Fruit fly (Drosophila melanogaster) whole organism, adult: Measurements from ENCODE around the gene CG6094.
A peak's percentile ranks its signal among the peaks of the same experiment; 100 is the strongest.

ENCODE experiments used
- CG11617 ChIP-seq: fragments of 200-800 bp; sonication (Bioruptor generic); optimal IDR thresholded peaks from 2 replicates; lab custom pipeline; 2017; ENCODE audit warnings: mild to moderate bottlenecking, missing biosample characterization, missing genetic modification reagents, missing genetic modification characterization
- CG12768 ChIP-seq: fragments of 200-800 bp; sonication (Bioruptor generic); optimal IDR thresholded peaks from 2 replicates; lab custom pipeline; 2017; ENCODE audit warnings: missing biosample characterization, missing genetic modification characterization, mild to moderate bottlenecking, moderate library complexity, missing genetic modification reagents
- CG14711 ChIP-seq: fragments of 200-800 bp; sonication (Bioruptor generic); optimal IDR thresholded peaks from 2 replicates; lab custom pipeline; 2018; ENCODE audit warnings: missing biosample characterization, mild to moderate bottlenecking, missing genetic modification characterization, moderate library complexity
- CG1620 ChIP-seq: fragments of 200-800 bp; sonication (Bioruptor generic); optimal IDR thresholded peaks from 2 replicates; lab custom pipeline; 2016; ENCODE audit warnings: missing biosample characterization, missing genetic modification characterization
- CG33017 ChIP-seq: fragments of 200-800 bp; sonication (Bioruptor generic); optimal IDR thresholded peaks from 2 replicates; lab custom pipeline; 2018; ENCODE audit warnings: missing biosample characterization, mild to moderate bottlenecking, missing genetic modification characterization, moderate library complexity
- CG5204 ChIP-seq: fragments of 200-800 bp; sonication (Bioruptor generic); optimal IDR thresholded peaks from 2 replicates; lab custom pipeline; 2016; ENCODE audit warnings: missing biosample characterization, missing genetic modification characterization
- CG7045 ChIP-seq: fragments of 200-800 bp; sonication (Bioruptor generic); optimal IDR thresholded peaks from 2 replicates; lab custom pipeline; 2017; ENCODE audit warnings: missing biosample characterization, mild to moderate bottlenecking, missing genetic modification characterization
- CG7101 ChIP-seq: fragments of 200-800 bp; sonication (Bioruptor generic); optimal IDR thresholded peaks from 2 replicates; lab custom pipeline; 2018; ENCODE audit warnings: missing biosample characterization, mild to moderate bottlenecking, missing genetic modification characterization, moderate library complexity
- Clk ChIP-seq: fragments of 200-800 bp; sonication (Bioruptor generic); optimal IDR thresholded peaks from 2 replicates; lab custom pipeline; 2017; ENCODE audit warnings: missing biosample characterization, missing genetic modification characterization
- Crg-1 ChIP-seq: fragments of 200-800 bp; sonication (Bioruptor generic); optimal IDR thresholded peaks from 2 replicates; lab custom pipeline; 2016; ENCODE audit warnings: missing biosample characterization, missing genetic modification characterization
- Hr96 ChIP-seq: fragments of 200-800 bp; sonication (Bioruptor generic); optimal IDR thresholded peaks from 2 replicates; lab custom pipeline; 2016; ENCODE audit warnings: missing biosample characterization, missing genetic modification characterization
- Mnt ChIP-seq: fragments of 200-800 bp; sonication (Bioruptor generic); optimal IDR thresholded peaks from 2 replicates; lab custom pipeline; 2016; ENCODE audit warnings: missing biosample characterization, mild to moderate bottlenecking, missing genetic modification characterization
- bab1 ChIP-seq: fragments of 200-800 bp; sonication (Bioruptor generic); optimal IDR thresholded peaks from 3 replicates; lab custom pipeline; 2019; ENCODE audit warnings: missing biosample characterization, mild to moderate bottlenecking, missing genetic modification characterization, moderate library complexity
- cic ChIP-seq: fragments of 200-800 bp; sonication (Bioruptor generic); optimal IDR thresholded peaks from 2 replicates; lab custom pipeline; 2017; ENCODE audit warnings: missing biosample characterization, mild to moderate bottlenecking, missing genetic modification characterization, moderate library complexity
- cnc ChIP-seq, 2 experiments: fragments of >200 bp; optimal IDR thresholded peaks; 2 replicates each; lab custom pipeline; 2017
- kay ChIP-seq: fragments of 200-800 bp; sonication (Bioruptor generic); peaks from one replicate; lab custom pipeline; 2016; ENCODE audit warnings: missing biosample characterization, missing genetic modification characterization, borderline replicate concordance
- ovo ChIP-seq: fragments of 200-800 bp; sonication (Bioruptor generic); optimal IDR thresholded peaks from 2 replicates; lab custom pipeline; 2016; ENCODE audit warnings: missing biosample characterization, missing genetic modification characterization
- pad ChIP-seq: fragments of 200-800 bp; sonication (Bioruptor generic); optimal IDR thresholded peaks from 3 replicates; lab custom pipeline; 2017; ENCODE audit warnings: missing biosample characterization, missing genetic modification characterization, mild to moderate bottlenecking, moderate library complexity, missing genetic modification reagents
- tj ChIP-seq: fragments of 200-800 bp; sonication (Bioruptor generic); optimal IDR thresholded peaks from 3 replicates; lab custom pipeline; 2017; ENCODE audit warnings: missing biosample characterization, mild to moderate bottlenecking, missing genetic modification characterization, moderate library complexity
- toe ChIP-seq: fragments of 200-800 bp; sonication (Bioruptor generic); optimal IDR thresholded peaks from 2 replicates; lab custom pipeline; 2016; ENCODE audit warnings: missing biosample characterization, missing genetic modification characterization

CG6094 gene

DNA sequence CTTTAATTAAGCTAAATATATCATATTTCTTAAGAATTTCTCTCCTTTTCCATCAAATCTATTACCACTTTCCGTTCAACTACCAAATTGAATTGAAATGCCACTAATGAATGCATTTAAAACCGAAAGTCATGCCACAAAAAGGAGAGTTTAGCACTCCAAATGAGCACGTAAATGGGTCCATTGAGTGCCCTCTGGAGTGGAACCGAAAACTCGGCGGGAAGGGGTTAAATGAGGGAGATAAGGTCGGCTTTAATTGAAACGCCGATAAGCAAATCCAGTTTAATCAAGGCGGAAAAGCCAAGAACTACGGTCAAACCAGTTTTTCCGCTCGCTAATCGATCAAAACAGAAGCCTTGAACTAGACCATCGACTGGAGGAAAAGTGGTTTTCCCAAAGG is 1.5 kb upstream of the CG6094 start:
- TF ChIP-seq Clk (GFP tag; lab: Kevin White, UChicago) = no peak
- TF ChIP-seq CG1620 (GFP tag; lab: Kevin White, UChicago) = no peak
- TF ChIP-seq Mnt (GFP tag; lab: Kevin White, UChicago) = no peak

DNA sequence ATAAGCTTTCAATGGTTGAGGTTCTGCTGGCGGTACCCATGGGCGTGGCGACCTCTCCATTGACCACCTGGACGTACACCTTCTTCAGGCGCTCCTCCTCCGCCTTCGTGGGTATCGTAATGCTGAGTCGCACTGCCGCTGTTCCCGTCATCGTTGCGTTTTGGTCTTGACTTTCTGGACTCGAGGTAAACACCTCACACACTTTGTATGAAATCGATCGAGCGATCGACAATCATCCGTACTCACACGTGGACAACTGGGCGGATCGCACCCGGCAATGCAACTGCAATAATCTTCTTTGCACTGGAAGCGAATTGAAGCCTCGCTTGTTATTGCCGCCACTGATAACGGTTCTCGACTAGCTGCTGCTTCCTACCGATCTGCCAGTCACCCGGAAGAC is 3.2 kb downstream of the CG6094 start, which contains the start of gene CG7384:
Gene CG7384 (minus strand): TSS at position 366 of the 400 bp plus-strand sequence.
- TF ChIP-seq pad (no peak), kay (GFP tag; lab: Kevin White, UChicago) (no peak), tj (GFP tag; lab: Kevin White, UChicago) (no peak), CG33017 (no peak), CG12768 (GFP tag; lab: Kevin White, UChicago) (no peak), CG14711 (tag; lab: Kevin White, UChicago) (no peak), Mnt (GFP tag; lab: Kevin White, UChicago) (peak; percentile 85), CG7101 (tag; lab: Kevin White, UChicago) (no peak), CG1620 (GFP tag; lab: Kevin White, UChicago) (no peak), ovo (GFP tag; lab: Kevin White, UChicago) (peak; percentile 38), CG5204 (GFP tag; lab: Kevin White, UChicago) (no peak), Crg-1 (GFP tag; lab: Kevin White, UChicago) (no peak), CG11617 (GFP tag; lab: Kevin White, UChicago) (no peak), cic (GFP tag; lab: Kevin White, UChicago) (no peak)

DNA sequence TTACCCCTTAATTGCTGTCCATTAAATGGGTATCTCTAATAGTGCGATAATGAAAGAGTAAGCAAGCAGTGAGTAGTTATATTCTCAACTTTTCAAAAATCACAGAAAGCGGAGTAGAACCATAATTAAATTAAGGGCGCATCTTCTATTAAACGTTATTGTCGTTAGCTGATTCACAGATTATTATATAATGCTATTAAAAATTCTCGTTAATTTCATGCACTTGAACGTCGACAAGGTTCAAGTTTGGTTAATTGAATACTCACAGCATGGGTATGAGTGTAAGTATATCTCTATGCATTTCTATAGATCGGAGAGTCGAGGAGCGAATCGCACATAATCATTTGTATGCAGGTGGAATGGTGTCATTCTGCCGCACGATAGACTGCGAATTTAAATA is 4.0 kb downstream of the CG6094 start:
- TF ChIP-seq kay (GFP tag; lab: Kevin White, UChicago) (peak; percentile 88), CG14711 (tag; lab: Kevin White, UChicago) (no peak)

DNA sequence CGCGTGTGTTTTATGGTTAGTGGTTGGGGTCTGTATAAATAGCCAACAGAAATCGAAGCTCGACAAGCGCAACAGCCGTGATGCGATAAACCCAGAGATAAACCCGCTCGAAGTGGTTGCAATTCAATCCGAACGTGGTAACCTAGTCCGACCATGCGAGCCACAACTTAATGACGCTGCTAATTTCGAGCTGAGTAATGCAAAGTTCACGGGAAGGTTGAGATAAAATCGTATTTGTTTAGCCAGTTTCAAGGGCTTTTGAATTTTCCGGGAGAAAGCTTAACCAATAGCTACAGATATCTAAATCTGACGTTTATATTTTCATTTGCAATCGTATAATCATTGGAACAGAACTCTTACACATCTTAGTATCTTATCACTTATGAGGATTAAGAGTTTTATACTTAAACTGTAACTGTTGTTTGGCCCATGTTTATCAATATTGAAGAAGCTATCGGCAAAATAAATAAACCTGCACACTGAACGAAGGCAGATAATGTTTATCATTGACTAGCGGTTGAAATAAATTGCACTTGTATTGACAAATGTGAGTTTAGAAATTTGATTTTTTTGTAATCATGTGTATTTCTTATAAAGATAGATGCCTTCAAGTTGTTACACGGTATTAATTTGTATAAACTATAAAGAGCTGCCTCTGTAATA is 7.1 kb downstream of the CG6094 start:
- TF ChIP-seq CG1620 (GFP tag; lab: Kevin White, UChicago) = no peak
- TF ChIP-seq tj (GFP tag; lab: Kevin White, UChicago) = peak; percentile 66
- peak; percentile 17 for TF ChIP-seq CG12768 (GFP tag; lab: Kevin White, UChicago)
- TF ChIP-seq cnc (optimal IDR thresholded peaks at IDR 0.05; lab: Kevin White, UChicago) = peak in 1 of 2 experiments; percentile 80
- TF ChIP-seq cic (GFP tag; lab: Kevin White, UChicago) = peak; percentile 22

DNA sequence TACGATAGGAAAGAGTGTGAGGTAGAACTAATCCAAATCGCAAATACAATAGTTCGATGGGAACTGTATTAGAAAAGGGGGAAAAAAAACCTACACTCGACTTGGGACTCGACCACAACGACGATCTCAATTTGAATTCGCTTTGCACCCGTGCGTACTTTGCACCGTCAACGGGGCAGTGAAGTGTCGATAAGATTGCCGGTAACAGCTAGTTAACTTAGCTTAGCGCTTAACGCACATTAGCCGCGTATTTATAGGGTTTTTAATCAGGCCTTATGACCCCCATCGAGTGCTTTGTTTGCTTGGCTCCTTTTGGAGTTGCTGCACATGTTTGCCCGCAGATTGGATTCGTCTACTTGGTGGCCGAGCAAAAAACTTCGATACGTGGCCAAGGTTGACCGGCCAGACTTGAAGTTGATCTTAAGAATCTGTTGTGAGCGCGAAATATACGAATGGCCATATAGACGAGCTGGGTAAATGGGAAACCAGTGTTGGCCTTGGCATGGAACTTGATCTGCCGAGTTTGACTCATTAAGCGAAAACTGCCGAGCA is 7.8 kb downstream of the CG6094 start:
- TF ChIP-seq CG5204 (GFP tag; lab: Kevin White, UChicago) (no peak), CG12768 (GFP tag; lab: Kevin White, UChicago) (peak; percentile 96), Mnt (GFP tag; lab: Kevin White, UChicago) (peak; percentile 3), CG11617 (GFP tag; lab: Kevin White, UChicago) (no peak), Clk (GFP tag; lab: Kevin White, UChicago) (no peak), cic (GFP tag; lab: Kevin White, UChicago) (peak; percentile 34), ovo (GFP tag; lab: Kevin White, UChicago) (no peak), CG7101 (tag; lab: Kevin White, UChicago) (no peak), Hr96 (GFP tag; lab: Kevin White, UChicago) (peak; percentile 65), toe (GFP tag; lab: Kevin White, UChicago) (peak; percentile 54), bab1 (GFP tag; lab: Kevin White, UChicago) (no peak), CG14711 (tag; lab: Kevin White, UChicago) (no peak), CG33017 (peak; percentile 49), kay (GFP tag; lab: Kevin White, UChicago) (no peak), tj (GFP tag; lab: Kevin White, UChicago) (no peak), Crg-1 (GFP tag; lab: Kevin White, UChicago) (no peak), pad (peak; percentile 18), CG1620 (GFP tag; lab: Kevin White, UChicago) (no peak), cnc (optimal IDR thresholded peaks at IDR 0.05; lab: Kevin White, UChicago) (no peak), CG7045 (GFP tag; lab: Kevin White, UChicago) (peak; percentile 0)

DNA sequence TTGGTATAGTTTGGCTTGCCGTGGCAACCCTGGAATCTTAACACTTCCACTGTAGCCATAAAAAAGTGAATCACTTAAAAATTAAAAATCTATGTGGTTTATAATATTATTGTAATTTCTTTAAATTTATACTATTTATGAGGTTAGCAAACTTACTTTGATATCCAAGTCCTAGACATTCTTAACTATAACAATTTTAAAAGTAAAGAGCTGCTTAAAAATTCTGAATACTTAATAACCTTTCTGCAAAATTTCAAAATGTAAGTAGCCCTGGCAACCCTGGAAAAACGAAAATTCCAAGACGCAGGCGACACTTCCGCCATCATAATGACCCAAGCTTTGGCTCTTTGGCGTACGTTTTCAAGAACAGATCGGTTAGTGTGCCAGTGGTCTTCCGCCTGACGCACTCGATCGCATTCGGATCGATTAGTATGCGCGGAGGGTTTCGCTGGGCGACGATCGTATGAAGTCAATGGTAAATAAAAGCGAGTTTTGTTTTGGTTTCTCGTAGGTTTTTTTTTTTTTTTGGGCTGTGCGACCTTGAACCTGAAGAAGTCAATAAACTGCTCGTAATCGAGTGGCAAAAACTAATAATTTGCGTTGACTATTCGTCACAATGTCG is 8.8 kb downstream of the CG6094 start:
- TF ChIP-seq cic (GFP tag; lab: Kevin White, UChicago) = no peak
- no peak for TF ChIP-seq bab1 (GFP tag; lab: Kevin White, UChicago)
- TF ChIP-seq pad = no peak
- no peak for TF ChIP-seq CG12768 (GFP tag; lab: Kevin White, UChicago)
- no peak for TF ChIP-seq toe (GFP tag; lab: Kevin White, UChicago)
- no peak for TF ChIP-seq Mnt (GFP tag; lab: Kevin White, UChicago)
- TF ChIP-seq kay (GFP tag; lab: Kevin White, UChicago) = peak; percentile 90
- TF ChIP-seq cnc (optimal IDR thresholded peaks at IDR 0.05; lab: Kevin White, UChicago) = no peak
- TF ChIP-seq CG11617 (GFP tag; lab: Kevin White, UChicago) = no peak
- TF ChIP-seq CG7045 (GFP tag; lab: Kevin White, UChicago) = no peak
- no peak for TF ChIP-seq Crg-1 (GFP tag; lab: Kevin White, UChicago)
- TF ChIP-seq CG14711 (tag; lab: Kevin White, UChicago) = peak; percentile 13
